Fruit fly (Drosophila melanogaster) whole organism, pupa: ENCODE results near the gene CG31637.
A peak's percentile ranks its signal among the peaks of the same experiment; 100 is the strongest.

ENCODE experiments used
- CG10348 ChIP-seq: fragments of 200-800 bp; sonication (Bioruptor generic); IDR thresholded peaks from 2 replicates; pipeline ENCODE4 v1.3.6; 2022; ENCODE audit warnings: missing biosample characterization, missing genetic modification characterization
- CG12605 ChIP-seq: fragments of 200-800 bp; sonication (Bioruptor generic); IDR thresholded peaks from 2 replicates; pipeline ENCODE4 v1.3.6; 2022; ENCODE audit warnings: missing biosample characterization, missing genetic modification characterization
- CG13204 ChIP-seq: fragments of 200-800 bp; sonication (Bioruptor generic); optimal IDR thresholded peaks from 2 replicates; lab custom pipeline; 2018; ENCODE audit warnings: missing biosample characterization, mild to moderate bottlenecking, missing genetic modification characterization, moderate library complexity
- CG14655 ChIP-seq: fragments of 200-800 bp; sonication (Bioruptor generic); optimal IDR thresholded peaks from 3 replicates; lab custom pipeline; 2017; ENCODE audit warnings: mild to moderate bottlenecking, missing biosample characterization, missing genetic modification reagents, missing genetic modification characterization
- CG15710 ChIP-seq: fragments of 200-800 bp; sonication (Bioruptor generic); optimal IDR thresholded peaks from 2 replicates; lab custom pipeline; 2018; ENCODE audit warnings: missing biosample characterization, mild to moderate bottlenecking, missing genetic modification characterization, moderate library complexity
- CG17806 ChIP-seq: fragments of 200-800 bp; sonication (Bioruptor generic); optimal IDR thresholded peaks from 2 replicates; lab custom pipeline; 2018; ENCODE audit warnings: missing biosample characterization, mild to moderate bottlenecking, missing genetic modification characterization, moderate library complexity
- CG32121 ChIP-seq: fragments of 200-800 bp; sonication (Bioruptor generic); IDR thresholded peaks from 2 replicates; pipeline ENCODE4 v1.3.6; 2022; ENCODE audit warnings: missing biosample characterization, missing genetic modification characterization
- CG34367 ChIP-seq: fragments of 200-800 bp; sonication (Bioruptor generic); optimal IDR thresholded peaks from 2 replicates; lab custom pipeline; 2018; ENCODE audit warnings: missing biosample characterization, mild to moderate bottlenecking, missing genetic modification characterization
- CG4496 ChIP-seq: fragments of 200-800 bp; sonication (Bioruptor generic); IDR thresholded peaks from 3 replicates; pipeline ENCODE4 v1.3.6; 2022; ENCODE audit warnings: missing biosample characterization, missing genetic modification characterization
- CG8159 ChIP-seq: fragments of 200-800 bp; sonication (Bioruptor generic); optimal IDR thresholded peaks from 3 replicates; lab custom pipeline; 2018; ENCODE audit warnings: missing biosample characterization, mild to moderate bottlenecking, missing genetic modification characterization, moderate library complexity
- CG8301 ChIP-seq: fragments of 200-800 bp; sonication (Bioruptor generic); optimal IDR thresholded peaks from 2 replicates; lab custom pipeline; 2018; ENCODE audit warnings: missing biosample characterization, mild to moderate bottlenecking, missing genetic modification characterization
- CG9948 ChIP-seq: fragments of 200-800 bp; sonication (Bioruptor generic); optimal IDR thresholded peaks from 2 replicates; lab custom pipeline; 2018; ENCODE audit warnings: missing biosample characterization, mild to moderate bottlenecking, missing genetic modification characterization, moderate library complexity
- D1 ChIP-seq: fragments of 200-800 bp; sonication (Bioruptor generic); optimal IDR thresholded peaks from 2 replicates; lab custom pipeline; 2018; ENCODE audit warnings: missing biosample characterization, mild to moderate bottlenecking, missing genetic modification characterization, moderate library complexity
- EcR ChIP-seq: fragments of 200-800 bp; sonication (Bioruptor generic); optimal IDR thresholded peaks from 3 replicates; lab custom pipeline; 2019; ENCODE audit warnings: missing biosample characterization, missing genetic modification characterization, mild to moderate bottlenecking, moderate library complexity, missing genetic modification reagents
- Ets98B ChIP-seq: fragments of 200-800 bp; sonication (Bioruptor generic); IDR thresholded peaks from 2 replicates; pipeline ENCODE4 v1.3.6; 2022; ENCODE audit warnings: missing biosample characterization, missing genetic modification characterization
- Pif1A ChIP-seq: fragments of 200-800 bp; sonication (Bioruptor generic); optimal IDR thresholded peaks from 3 replicates; lab custom pipeline; 2016; ENCODE audit warnings: missing biosample characterization, missing genetic modification characterization
- Pif1B ChIP-seq: fragments of 200-800 bp; sonication (Bioruptor generic); optimal IDR thresholded peaks from 3 replicates; lab custom pipeline; 2016; ENCODE audit warnings: missing biosample characterization, missing genetic modification characterization
- Snoo ChIP-seq: fragments of 200-800 bp; sonication (Bioruptor generic); optimal IDR thresholded peaks from 3 replicates; lab custom pipeline; 2017; ENCODE audit warnings: missing biosample characterization, mild to moderate bottlenecking, missing genetic modification characterization, inconsistent platforms
- fd96Ca ChIP-seq: fragments of 200-800 bp; sonication (Bioruptor generic); IDR thresholded peaks from 3 replicates; pipeline ENCODE4 v1.3.6; 2022; ENCODE audit warnings: missing biosample characterization, missing genetic modification characterization
- gl ChIP-seq: fragments of 200-800 bp; sonication (Bioruptor generic); optimal IDR thresholded peaks from 2 replicates; lab custom pipeline; 2018; ENCODE audit warnings: missing biosample characterization, mild to moderate bottlenecking, missing genetic modification characterization
- rn ChIP-seq: fragments of 200-800 bp; sonication (Bioruptor generic); IDR thresholded peaks from 2 replicates; pipeline ENCODE4 v1.3.6; 2022; ENCODE audit warnings: missing biosample characterization, missing genetic modification characterization

Gene CG31637

DNA sequence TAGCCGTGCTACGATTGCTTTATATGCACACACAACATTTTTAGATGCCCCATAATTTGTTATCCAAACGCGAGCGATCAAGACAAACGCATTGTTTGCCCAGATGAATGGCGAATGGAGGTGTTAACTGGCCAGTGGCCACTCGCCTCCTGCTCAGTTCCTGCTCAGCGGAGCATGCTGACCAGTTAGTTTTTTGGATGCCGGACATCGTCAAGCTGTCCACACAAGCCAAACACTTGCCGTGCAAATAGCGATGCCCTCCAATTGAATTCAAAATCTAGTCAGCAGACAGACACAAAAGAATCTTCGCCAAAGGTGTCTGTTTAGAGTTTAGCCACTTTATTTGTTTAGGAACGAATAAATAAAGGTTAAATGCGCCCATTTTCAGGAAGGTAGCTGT, 36.2 kb upstream of the CG31637 start:
- TF ChIP-seq gl (no peak), Pif1B (GFP tag; lab: Kevin White, UChicago) (no peak), CG4496 (GFP tag; lab: Robert Waterston, UW) (no peak), EcR (GFP tag; lab: Kevin White, UChicago) (no peak), CG13204 (GFP tag; lab: Kevin White, UChicago) (no peak), fd96Ca (GFP tag; lab: Robert Waterston, UW) (no peak), CG8159 (tag; lab: Kevin White, UChicago) (no peak)

DNA sequence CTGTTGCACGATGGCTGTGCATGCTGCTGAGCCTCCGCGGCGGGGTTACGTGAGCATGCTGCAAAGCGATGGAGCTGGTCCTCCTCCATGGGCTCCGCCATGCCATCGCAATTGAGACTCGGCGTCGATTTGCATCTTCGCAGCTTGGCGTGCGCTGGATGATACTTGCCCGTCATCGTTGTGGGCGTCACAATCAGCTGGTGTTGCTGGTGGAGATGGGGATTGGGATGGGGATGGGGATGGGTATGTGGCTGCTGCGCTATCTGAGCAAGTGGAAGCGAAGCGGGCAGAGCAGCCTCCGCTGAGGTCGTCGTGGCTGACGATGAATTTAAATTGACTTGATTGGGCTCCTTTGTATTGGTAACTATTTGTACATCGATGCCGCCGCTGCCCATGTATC, 35.1 kb upstream of the CG31637 start:
- TF ChIP-seq CG13204 (GFP tag; lab: Kevin White, UChicago) (peak; percentile 71), EcR (GFP tag; lab: Kevin White, UChicago) (peak; percentile 64), CG4496 (GFP tag; lab: Robert Waterston, UW) (no peak), fd96Ca (GFP tag; lab: Robert Waterston, UW) (0 out of 3 replicates have a peak, but pooled peaks have one; percentile 37)

DNA sequence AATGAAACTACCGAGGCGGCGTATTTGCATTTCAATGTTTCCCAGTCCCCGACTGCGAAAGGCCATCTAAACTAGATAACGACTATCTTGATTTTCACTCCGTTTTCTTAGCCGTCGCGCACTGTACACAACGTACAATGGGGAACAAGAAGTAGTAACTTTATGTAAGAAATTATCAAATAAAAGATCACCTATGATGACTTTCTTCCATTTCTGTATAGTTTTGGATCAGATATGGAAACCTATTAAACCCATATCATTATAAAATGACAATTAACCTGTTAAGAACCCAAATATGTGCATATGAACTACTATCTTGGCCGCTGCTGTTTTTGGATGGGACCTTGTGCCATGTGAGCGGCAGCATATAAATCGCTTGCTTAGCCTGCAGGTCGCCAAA, 34.2 kb upstream of the CG31637 start:
- TF ChIP-seq CG14655 (GFP tag; lab: Kevin White, UChicago) (peak; percentile 21), CG32121 (GFP tag; lab: Robert Waterston, UW) (no peak), CG8301 (peak; percentile 26), Pif1A (GFP tag; lab: Kevin White, UChicago) (peak; percentile 12)

DNA sequence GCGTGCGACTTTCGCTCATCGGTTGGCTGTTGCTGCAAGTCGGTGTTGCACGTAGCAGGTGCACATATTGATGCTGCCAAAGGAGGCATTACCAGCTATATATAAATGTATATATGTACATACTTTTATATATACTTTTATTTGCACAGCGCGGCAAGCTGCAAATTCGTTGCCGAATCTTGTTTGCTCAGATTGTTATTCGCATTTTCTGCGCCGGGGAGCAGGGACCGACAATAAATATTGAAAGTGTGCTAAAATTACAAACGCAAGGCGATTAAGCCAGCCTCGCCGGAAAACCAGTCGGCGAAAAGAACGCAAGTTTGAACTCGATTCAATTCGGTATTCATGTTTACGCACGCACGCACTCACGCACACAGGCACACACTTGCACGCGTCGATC, 33.7 kb upstream of the CG31637 start:
- TF ChIP-seq Pif1A (GFP tag; lab: Kevin White, UChicago): no peak
- no peak for TF ChIP-seq D1
- no peak for TF ChIP-seq fd96Ca (GFP tag; lab: Robert Waterston, UW)
- TF ChIP-seq CG13204 (GFP tag; lab: Kevin White, UChicago): no peak
- no peak for TF ChIP-seq CG17806 (tag; lab: Kevin White, UChicago)
- TF ChIP-seq Ets98B (GFP tag; lab: Robert Waterston, UW): no peak
- TF ChIP-seq CG8159 (tag; lab: Kevin White, UChicago): no peak
- TF ChIP-seq CG15710: no peak
- TF ChIP-seq CG32121 (GFP tag; lab: Robert Waterston, UW): no peak
- no peak for TF ChIP-seq rn
- TF ChIP-seq CG4496 (GFP tag; lab: Robert Waterston, UW): no peak

DNA sequence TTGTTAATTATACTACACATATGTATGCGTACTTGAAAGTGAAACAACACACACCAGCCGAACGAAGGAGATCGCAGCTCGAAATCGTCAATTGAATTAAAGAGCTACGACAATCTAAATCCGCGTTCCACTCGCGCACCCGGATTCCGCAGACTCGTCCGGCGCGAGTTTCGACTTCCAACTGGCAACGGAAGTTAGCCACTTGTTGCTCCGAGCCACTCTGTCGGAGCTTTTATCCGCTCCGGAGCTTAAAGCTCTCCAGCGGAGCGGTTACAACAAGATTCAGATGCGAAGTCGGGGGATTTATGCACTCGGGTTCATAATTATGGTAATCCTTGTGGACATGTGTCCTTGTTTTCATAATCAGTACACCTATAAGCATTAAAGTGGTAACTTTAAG, 33.0 kb upstream of the CG31637 start, which contains the start of gene Rchy1:
TSS of gene Rchy1 (minus strand) at position 173 of the 400 bp plus-strand sequence.
- no peak for TF ChIP-seq CG10348
- TF ChIP-seq CG12605 (GFP tag; lab: Robert Waterston, UW): peak; percentile 93
- peak; percentile 44; the same call in 1 of the 2 replicates for TF ChIP-seq Ets98B (GFP tag; lab: Robert Waterston, UW)
- TF ChIP-seq CG14655 (GFP tag; lab: Kevin White, UChicago): no peak
- peak; percentile 15; the same call in 1 of the 3 replicates for TF ChIP-seq CG4496 (GFP tag; lab: Robert Waterston, UW)
- TF ChIP-seq CG34367 (tag; lab: Kevin White, UChicago): no peak
- TF ChIP-seq Pif1A (GFP tag; lab: Kevin White, UChicago): peak; percentile 15
- TF ChIP-seq fd96Ca (GFP tag; lab: Robert Waterston, UW): no peak
- no peak for TF ChIP-seq D1
- no peak for TF ChIP-seq CG8301
- no peak for TF ChIP-seq EcR (GFP tag; lab: Kevin White, UChicago)
- no peak for TF ChIP-seq CG8159 (tag; lab: Kevin White, UChicago)
- no peak for TF ChIP-seq CG15710
- TF ChIP-seq Snoo (tag; lab: Kevin White, UChicago): peak; percentile 1
- TF ChIP-seq CG9948: no peak
- no peak for TF ChIP-seq CG13204 (GFP tag; lab: Kevin White, UChicago)
- TF ChIP-seq gl: peak; percentile 20
- no peak for TF ChIP-seq rn
- peak; percentile 16 for TF ChIP-seq Pif1B (GFP tag; lab: Kevin White, UChicago)
- no peak for TF ChIP-seq CG17806 (tag; lab: Kevin White, UChicago)
- TF ChIP-seq CG32121 (GFP tag; lab: Robert Waterston, UW): 0 out of 2 replicates have a peak, but pooled peaks have one; percentile 18

DNA sequence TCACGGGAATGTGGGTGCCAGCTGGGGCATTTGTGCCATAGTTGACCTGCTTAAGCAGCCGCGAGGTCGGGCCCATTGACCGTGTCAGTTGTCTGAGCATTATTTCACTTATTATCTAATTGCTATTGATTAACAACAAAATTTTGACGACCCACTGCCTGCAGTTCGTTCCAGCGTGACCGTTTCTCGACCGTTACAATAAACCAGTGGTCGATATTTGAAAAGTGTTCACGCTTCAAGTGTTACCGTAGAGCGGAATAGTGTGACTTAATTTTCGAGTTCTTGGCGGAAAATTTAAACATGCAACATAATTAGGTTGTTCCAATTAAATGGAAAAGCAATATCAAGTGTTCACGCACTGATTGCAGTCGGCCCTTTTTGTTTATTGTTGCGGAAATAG, 30.9 kb upstream of the CG31637 start, which contains the start of gene HemK1:
TSS of gene HemK1 (minus strand) at position 190 of the 400 bp plus-strand sequence.
- TF ChIP-seq CG8301: no peak
- no peak for TF ChIP-seq CG13204 (GFP tag; lab: Kevin White, UChicago)

DNA sequence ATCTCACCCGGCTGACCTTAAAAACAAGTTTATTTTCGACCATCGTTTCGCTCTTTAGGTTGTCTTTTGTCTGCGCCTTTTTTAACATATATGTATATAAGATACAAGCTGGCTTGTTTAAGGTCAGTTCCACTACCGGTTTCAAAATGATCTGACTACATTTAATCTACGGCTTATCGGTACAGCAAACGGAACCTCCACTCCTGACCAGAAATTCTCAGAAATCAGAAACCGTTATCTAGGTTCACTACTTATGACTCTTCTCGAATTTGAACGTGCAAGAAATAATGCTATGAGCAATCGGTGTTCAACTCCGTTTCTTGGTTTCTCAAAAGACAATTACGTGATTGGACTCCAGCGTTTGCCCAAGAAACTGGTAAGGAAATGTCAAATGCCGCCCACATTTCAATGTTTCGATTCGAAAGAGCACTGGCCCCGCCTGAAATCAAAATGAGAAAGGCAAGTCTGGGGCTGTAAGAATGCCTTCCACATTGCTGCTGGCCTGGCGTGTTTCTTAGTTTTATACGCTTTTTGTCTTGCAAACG, 28.3 kb upstream of the CG31637 start:
- no peak for TF ChIP-seq D1
- peak; percentile 75 for TF ChIP-seq EcR (GFP tag; lab: Kevin White, UChicago)
- TF ChIP-seq, all 21 proteins: peak for 1
